Fruit fly (Drosophila melanogaster): Measurements from ENCODE around the gene CG10337.

CG10337 gene

DNA sequence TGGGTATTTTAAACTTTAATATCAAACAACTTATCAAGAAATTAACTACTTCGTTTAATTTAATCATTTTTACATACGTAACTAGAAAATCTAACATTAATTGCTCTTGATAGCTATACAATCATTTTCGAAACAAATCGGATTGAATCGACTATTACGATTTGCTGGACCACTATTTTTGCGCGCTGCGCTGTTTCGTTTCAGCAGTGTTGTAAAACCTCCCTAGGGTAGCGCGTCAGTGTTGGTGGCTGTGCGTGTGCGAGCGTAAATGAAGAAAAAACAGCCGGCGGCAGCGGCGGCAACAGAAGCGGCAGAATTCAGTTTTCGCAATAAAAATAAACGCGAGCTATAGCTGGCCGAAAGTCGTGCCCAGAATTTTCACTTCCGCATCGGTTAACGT is 13.5 kb downstream of the CG10337 start, which contains the start of gene CG33116:
Gene CG33116 (plus strand): TSS at position 233 of the 400 bp plus-strand sequence.
- TF ChIP-seq noc (tag; optimal IDR thresholded peaks at IDR 0.05): peak; percentile 74

- TF ChIP-seq noc (tag; optimal IDR thresholded peaks at IDR 0.05): no peak
Measured at dm6 chr2L:19530092-19530491, 16.7 kb downstream of the CG10337 start, which contains the start of gene CG10165. TSS of gene CG10165 (minus strand) at chr2L:19530305.

DNA sequence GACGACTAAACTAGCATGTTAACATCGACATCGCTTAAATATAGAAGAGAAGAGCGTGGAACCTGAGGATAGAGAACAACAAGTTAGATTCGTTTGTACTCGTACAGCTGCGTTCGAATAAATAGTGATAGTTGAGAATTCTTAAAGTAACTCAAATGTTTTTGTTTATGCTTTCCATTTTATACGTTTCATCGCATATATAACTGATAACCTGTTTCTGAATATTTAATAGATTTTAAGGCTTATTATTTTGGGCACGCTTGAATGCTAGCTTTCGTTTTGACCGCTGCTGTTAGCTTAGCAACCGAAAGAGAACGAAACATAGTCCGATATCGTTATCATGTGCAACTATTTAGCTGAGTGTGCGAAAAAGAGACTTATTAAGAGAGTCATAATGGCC is 18.5 kb downstream of the CG10337 start:
- peak; percentile 100 for TF ChIP-seq noc (tag; optimal IDR thresholded peaks at IDR 0.05)

dm6 chr2L:19526844-19527243 is 19.9 kb downstream of the CG10337 start:
- no peak for TF ChIP-seq noc (tag; optimal IDR thresholded peaks at IDR 0.05)

dm6 chr2L:19526316-19526715 is 20.4 kb downstream of the CG10337 start, which contains the start of the genes Dpm1 and CG10137:
TSS of gene Dpm1 (minus strand) at chr2L:19526368.
TSS of gene CG10137 (plus strand) at chr2L:19526686.
- TF ChIP-seq noc (tag; optimal IDR thresholded peaks at IDR 0.05): no peak

- TF ChIP-seq noc (tag; optimal IDR thresholded peaks at IDR 0.05): no peak
Measured at dm6 chr2L:19519611-19520010, 27.1 kb downstream of the CG10337 start.

DNA sequence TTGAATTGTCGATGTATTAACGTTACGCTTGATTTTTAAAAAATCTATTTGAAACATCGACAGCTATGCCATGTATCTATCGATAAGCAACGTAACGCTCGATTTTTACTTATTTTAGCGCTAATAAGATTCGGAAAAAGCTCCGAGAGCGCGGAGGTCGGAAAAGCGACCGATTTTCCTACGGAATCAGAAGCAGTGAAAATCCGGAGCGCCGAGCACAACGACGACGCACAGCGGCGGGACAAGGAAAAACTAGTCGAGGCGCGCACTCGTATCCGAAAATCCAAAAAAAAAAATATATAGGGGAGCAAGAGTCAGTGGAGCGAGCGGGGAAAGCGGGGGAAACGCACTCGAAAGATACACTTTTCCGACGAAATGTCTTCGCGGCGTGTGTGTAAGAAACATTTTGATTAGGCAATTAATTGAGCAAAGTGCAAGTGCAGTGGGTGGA is 28.1 kb downstream of the CG10337 start, which contains the start of gene CG10132:
Gene CG10132 (plus strand): TSS at position 189 of the 451 bp plus-strand sequence.
- no peak for TF ChIP-seq noc (tag; optimal IDR thresholded peaks at IDR 0.05)

dm6 chr2L:19517154-19517814 is 29.5 kb downstream of the CG10337 start, which contains the start of gene Hasp:
TSS of gene Hasp (minus strand) at chr2L:19517204.
- no peak for TF ChIP-seq noc (tag; optimal IDR thresholded peaks at IDR 0.05)

dm6 chr2L:19516062-19516461 is 30.7 kb downstream of the CG10337 start:
- no peak for TF ChIP-seq noc (tag; optimal IDR thresholded peaks at IDR 0.05)

DNA sequence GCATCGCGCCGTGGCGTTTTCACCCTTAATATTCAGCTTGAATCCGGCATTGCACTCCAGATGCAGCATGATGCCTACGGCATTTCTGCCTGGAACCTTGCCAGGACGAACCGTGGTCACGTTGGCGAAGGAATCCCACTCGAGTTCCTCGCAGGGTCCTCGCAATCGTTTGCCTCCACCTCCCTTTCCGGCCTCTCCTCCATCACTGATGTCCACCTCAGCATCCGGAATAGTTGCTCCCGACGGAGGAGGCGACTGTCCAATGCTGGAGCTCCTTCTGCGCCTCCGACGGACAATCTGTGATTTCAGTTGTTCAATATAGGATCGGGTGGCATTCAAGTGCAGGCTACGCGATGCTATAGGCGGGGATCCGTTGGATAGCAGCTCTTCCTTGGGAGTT is 34.6 kb downstream of the CG10337 start:
- no peak for TF ChIP-seq noc (tag; optimal IDR thresholded peaks at IDR 0.05)

dm6 chr2L:19508361-19508918 is 38.3 kb downstream of the CG10337 start, which contains the start of gene cyst:
TSS of gene cyst (minus strand) at chr2L:19508764.
- TF ChIP-seq noc (tag; optimal IDR thresholded peaks at IDR 0.05): no peak

- no peak for TF ChIP-seq noc (tag; optimal IDR thresholded peaks at IDR 0.05)
Measured at dm6 chr2L:19506323-19506722, 40.4 kb downstream of the CG10337 start.

DNA sequence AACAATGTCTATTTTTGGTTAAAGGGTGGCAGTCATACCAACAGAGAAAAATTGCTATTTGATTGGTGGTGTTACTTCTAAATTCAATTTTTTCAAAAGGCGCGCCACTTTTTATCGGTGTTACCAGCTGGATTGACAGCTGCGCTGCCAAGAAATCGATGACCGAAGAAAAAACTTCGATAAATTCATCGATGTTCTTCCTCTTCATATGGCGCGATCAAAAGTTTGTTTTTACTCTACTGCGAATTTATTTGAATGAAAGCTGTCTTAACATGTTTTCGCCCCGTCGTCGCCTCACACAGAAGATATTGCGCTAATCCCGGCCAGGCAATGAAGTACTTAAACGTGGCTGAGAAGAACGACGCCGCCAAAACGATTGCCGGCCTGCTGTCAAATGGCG is 48.8 kb downstream of the CG10337 start, which contains the start of gene Top3alpha:
Gene Top3alpha (plus strand): TSS at position 186 of the 400 bp plus-strand sequence.
- no peak for TF ChIP-seq noc (tag; optimal IDR thresholded peaks at IDR 0.05)
